Worm (Caenorhabditis elegans) whole organism, L4 larva: ENCODE results near the gene R04E5.8.

ENCODE experiments used
- ama-1 ChIP-seq: fragments of 150-350 bp; optimal IDR thresholded peaks from 2 replicates; lab custom pipeline; 2014; ENCODE audit warnings: inconsistent platforms, mixed read lengths
- ceh-44 ChIP-seq: fragments of 200-800 bp; sonication (Bioruptor generic); IDR thresholded peaks from 2 replicates; pipeline ENCODE4 v1.3.6; 2022; ENCODE audit warnings: missing genetic modification reagents, missing genetic modification characterization, missing compliant biosample characterization
- fkh-10 ChIP-seq: fragments of 150-350 bp; optimal IDR thresholded peaks from 2 replicates; lab custom pipeline; 2014; ENCODE audit warnings: missing biosample characterization, missing genetic modification reagents, missing genetic modification characterization
- mdl-1 ChIP-seq, 2 experiments: fragments of 150-350 bp in 1 of 2; sonication (generic microtip) in 1 of 2; optimal IDR thresholded peaks; 2 replicates each; lab custom pipeline; 2014 to 2017; ENCODE audit warnings: missing biosample characterization in 2 of 2, missing genetic modification characterization in 2 of 2
- nhr-76 ChIP-seq: fragments of 150-350 bp; optimal IDR thresholded peaks from 2 replicates; lab custom pipeline; 2014; ENCODE audit warnings: missing biosample characterization, missing genetic modification characterization
- pha-4 ChIP-seq, 2 experiments: fragments of 150-350 bp in 1 of 2; fragments of 200-800 bp in 1 of 2; sonication (Bioruptor generic) in 1 of 2; IDR thresholded peaks in 1 of 2; optimal IDR thresholded peaks in 1 of 2; 2 replicates each; pipeline versions ENCODE4 v1.3.6 to Lab custom; 2014 to 2022; ENCODE audit warnings: missing genetic modification characterization in 2 of 2, missing genetic modification reagents in 2 of 2, missing biosample characterization in 1 of 2, missing compliant biosample characterization in 1 of 2
- pqm-1 ChIP-seq: sonication (generic microtip); optimal IDR thresholded peaks from 2 replicates; lab custom pipeline; 2017; ENCODE audit warnings: missing biosample characterization, missing genetic modification characterization
- snpc-4 ChIP-seq: fragments of 150-350 bp; optimal IDR thresholded peaks from 2 replicates; lab custom pipeline; 2014; ENCODE audit warnings: missing biosample characterization, missing genetic modification characterization

ce11 chrX:8787689-8788222 lies 18.2 kb downstream of the R04E5.8 start:
- TF ChIP-seq ama-1 (no peak), nhr-76 (tag; lab: Kevin White, UChicago) (no peak), snpc-4 (tag; lab: Kevin White, UChicago) (no peak), mdl-1 (tag; optimal IDR thresholded peaks at IDR 0.05; lab: Kevin White, UChicago) (no peak), ceh-44 (GFP tag; lab: Robert Waterston, UW) (no peak), pha-4 (GFP tag; IDR thresholded peaks at IDR 0.05; lab: Robert Waterston, UW) (no peak), pha-4 (tag; optimal IDR thresholded peaks at IDR 0.05; lab: Kevin White, UChicago) (no peak), fkh-10 (GFP tag; lab: Kevin White, UChicago) (no peak), pqm-1 (tag; lab: Kevin White, UChicago) (no peak)
